Worm (Caenorhabditis elegans): Measurements from ENCODE around the gene srh-41.

srh-41 gene

DNA sequence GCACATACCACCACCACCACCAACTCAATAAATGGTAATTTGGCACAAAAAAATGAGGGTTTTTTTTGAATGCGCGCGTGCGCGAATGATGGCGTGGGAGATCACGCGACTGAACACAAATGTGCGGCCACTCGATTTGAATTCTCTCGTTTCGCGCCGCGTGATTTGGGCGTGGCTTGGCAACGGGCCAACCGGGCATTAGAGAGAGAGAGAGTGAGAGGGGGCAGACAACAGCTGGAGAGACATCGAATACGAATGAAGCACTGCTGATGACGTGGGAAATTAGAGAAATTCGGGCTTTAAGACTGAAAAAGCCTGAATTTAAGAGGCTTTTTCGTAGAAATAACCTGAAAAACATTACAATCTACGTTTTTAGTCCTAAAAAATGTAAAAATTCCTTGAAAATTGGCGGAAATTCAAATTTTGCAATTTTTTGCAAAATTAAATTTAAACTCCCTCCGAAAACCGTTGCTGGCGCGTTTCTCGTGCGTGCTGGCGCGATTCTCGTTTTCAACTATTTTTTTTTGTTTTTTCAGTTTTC lies 35.7 kb downstream of the srh-41 start (continued):
- no peak for TF ChIP-seq pag-3 (tag; optimal IDR thresholded peaks at IDR 0.05; ENCODE audit: borderline replicate concordance)
- TF ChIP-seq odd-2 (tag; optimal IDR thresholded peaks at IDR 0.05), result no peak
- no peak for TF ChIP-seq dmd-4 (tag; optimal IDR thresholded peaks at IDR 0.05; ENCODE audit: borderline replicate concordance)
- TF ChIP-seq ceh-24 (tag; optimal IDR thresholded peaks at IDR 0.05), result no peak
- peak; percentile 90 for TF ChIP-seq ama-1 (optimal IDR thresholded peaks at IDR 0.05)
- TF ChIP-seq fkh-6 (tag; optimal IDR thresholded peaks at IDR 0.05), result peak; percentile 70
- TF ChIP-seq sox-2 (GFP tag; IDR thresholded peaks at IDR 0.05), result peak; percentile 3; the same call in 1 of the 2 replicates
- peak; percentile 15 for TF ChIP-seq ceh-6 (GFP tag; optimal IDR thresholded peaks at IDR 0.05)
- TF ChIP-seq ceh-45 (GFP tag; IDR thresholded peaks at IDR 0.05), result no peak
- TF ChIP-seq hlh-15 (tag; optimal IDR thresholded peaks at IDR 0.05), result peak; percentile 18
- peak; percentile 54 for TF ChIP-seq ceh-9 (tag; optimal IDR thresholded peaks at IDR 0.05)
- TF ChIP-seq ceh-18 (tag; optimal IDR thresholded peaks at IDR 0.05), result peak; percentile 93
- TF ChIP-seq ref-2 (tag; optimal IDR thresholded peaks at IDR 0.05), result peak; percentile 88
- peak; percentile 0 for TF ChIP-seq lin-11 (tag; optimal IDR thresholded peaks at IDR 0.05)
- peak; percentile 16 for TF ChIP-seq che-1 (tag; optimal IDR thresholded peaks at IDR 0.05)
- no peak for TF ChIP-seq nhr-11 (tag; optimal IDR thresholded peaks at IDR 0.05)
- TF ChIP-seq tbx-2 (tag; optimal IDR thresholded peaks at IDR 0.05), result peak; percentile 89
- no peak for TF ChIP-seq zip-5 (tag; optimal IDR thresholded peaks at IDR 0.05)
- TF ChIP-seq pha-2 (tag; optimal IDR thresholded peaks at IDR 0.05), result peak; percentile 53
- TF ChIP-seq npax-4 (tag; optimal IDR thresholded peaks at IDR 0.05), result no peak
- peak; percentile 85 for TF ChIP-seq rnt-1 (tag; optimal IDR thresholded peaks at IDR 0.05)
- no peak for TF ChIP-seq dve-1 (tag; optimal IDR thresholded peaks at IDR 0.05)
- peak; percentile 39 for TF ChIP-seq ahr-1 (tag; optimal IDR thresholded peaks at IDR 0.05)
- TF ChIP-seq pha-4 (tag; optimal IDR thresholded peaks at IDR 0.05), result no peak
- peak; percentile 60 for TF ChIP-seq sdc-2 (tag; optimal IDR thresholded peaks at IDR 0.05)
- no peak for TF ChIP-seq unc-86 (tag; optimal IDR thresholded peaks at IDR 0.05)
- peak; percentile 90 for TF ChIP-seq ceh-31 (tag; optimal IDR thresholded peaks at IDR 0.05)
- no peak for TF ChIP-seq lim-6 (tag; optimal IDR thresholded peaks at IDR 0.05)
- TF ChIP-seq ttx-3 (tag; optimal IDR thresholded peaks at IDR 0.05), result no peak
- TF ChIP-seq F13H6.1 (tag; optimal IDR thresholded peaks at IDR 0.05), result peak; percentile 64
- TF ChIP-seq pqm-1 (tag; optimal IDR thresholded peaks at IDR 0.05), result no peak
- peak; percentile 67 for TF ChIP-seq pat-9 (tag; optimal IDR thresholded peaks at IDR 0.05)
- TF ChIP-seq pros-1 (tag; optimal IDR thresholded peaks at IDR 0.05), result peak; percentile 55
- TF ChIP-seq C38D4.7 (GFP tag; optimal IDR thresholded peaks at IDR 0.05), result peak; percentile 9
- peak; percentile 79 for TF ChIP-seq ceh-14 (tag; optimal IDR thresholded peaks at IDR 0.05)
- TF ChIP-seq sox-4 (tag; optimal IDR thresholded peaks at IDR 0.05), result peak; percentile 11
- no peak for TF ChIP-seq pax-1 (tag; optimal IDR thresholded peaks at IDR 0.05)

DNA sequence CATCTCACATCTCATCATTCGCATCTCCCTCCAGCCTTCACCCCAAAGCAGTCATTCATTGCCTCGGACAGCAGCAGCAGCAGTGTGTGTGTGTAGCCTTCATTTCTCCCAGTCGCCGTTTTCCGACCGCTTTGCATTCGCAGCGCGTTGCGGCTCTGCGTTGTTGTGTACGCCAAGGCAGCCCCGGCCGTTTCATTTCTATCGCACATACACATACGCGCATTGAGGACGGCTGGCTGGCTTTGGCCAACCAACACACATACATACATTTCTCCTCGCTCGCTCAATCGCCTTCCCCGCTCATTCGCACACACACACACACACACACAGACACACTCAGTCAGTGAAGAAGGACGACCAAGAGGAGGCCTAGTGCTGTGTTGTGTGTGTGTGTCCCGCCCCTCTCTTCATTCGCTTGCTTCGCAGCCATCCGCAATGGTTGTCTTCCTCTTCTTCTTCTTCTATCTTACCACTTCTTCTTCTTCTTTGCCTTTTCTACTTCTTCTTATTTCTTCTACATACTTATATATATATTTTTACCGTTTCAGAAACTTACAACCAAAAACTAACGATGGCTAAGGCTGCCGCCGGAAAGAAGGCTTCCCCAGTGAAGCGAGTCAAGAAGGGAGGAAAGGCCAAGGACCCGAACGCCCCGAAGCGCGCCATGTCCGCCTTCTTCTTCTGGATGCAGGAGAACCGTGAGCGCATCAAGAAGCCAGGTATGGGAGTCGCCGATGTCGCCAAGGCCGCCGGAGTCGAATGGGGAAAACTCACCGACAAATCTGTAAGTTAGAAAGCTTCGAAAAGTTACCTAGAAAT lies 36.8 kb downstream of the srh-41 start, which contains the start of gene hmg-1.1:
Gene hmg-1.1, plus strand, starts transcription at position 549 of the 819 bp plus-strand sequence.
- TF ChIP-seq nhr-232 (tag; optimal IDR thresholded peaks at IDR 0.05) (peak; percentile 26), ceh-45 (GFP tag; IDR thresholded peaks at IDR 0.05) (no peak), fkh-10 (GFP tag; optimal IDR thresholded peaks at IDR 0.05) (no peak), syd-9 (tag; optimal IDR thresholded peaks at IDR 0.05) (peak; percentile 50), ztf-16 (tag; optimal IDR thresholded peaks at IDR 0.05) (peak; percentile 5), nhr-11 (tag; optimal IDR thresholded peaks at IDR 0.05) (no peak), pag-3 (tag; optimal IDR thresholded peaks at IDR 0.05; ENCODE audit: borderline replicate concordance) (no peak), fkh-6 (tag; optimal IDR thresholded peaks at IDR 0.05) (no peak), elt-2 (tag; optimal IDR thresholded peaks at IDR 0.05) (peak; percentile 37), npax-4 (tag; optimal IDR thresholded peaks at IDR 0.05) (no peak), ref-2 (tag; optimal IDR thresholded peaks at IDR 0.05) (peak; percentile 84), odd-2 (tag; optimal IDR thresholded peaks at IDR 0.05) (no peak), sdc-2 (tag; optimal IDR thresholded peaks at IDR 0.05) (peak; percentile 47), fax-1 (tag; optimal IDR thresholded peaks at IDR 0.05) (no peak), sox-4 (tag; optimal IDR thresholded peaks at IDR 0.05) (peak; percentile 26), ceh-48 (tag; optimal IDR thresholded peaks at IDR 0.05) (no peak), lin-11 (tag; optimal IDR thresholded peaks at IDR 0.05) (peak; percentile 19), ceh-30 (tag; optimal IDR thresholded peaks at IDR 0.05) (no peak), pha-2 (tag; optimal IDR thresholded peaks at IDR 0.05) (peak; percentile 39), F13H6.1 (tag; optimal IDR thresholded peaks at IDR 0.05) (peak; percentile 72), hlh-8 (tag; optimal IDR thresholded peaks at IDR 0.05) (peak; percentile 19), Y22D7AL.16 (tag; optimal IDR thresholded peaks at IDR 0.05) (no peak), unc-55 (GFP tag; optimal IDR thresholded peaks at IDR 0.05) (peak; percentile 76), pros-1 (tag; optimal IDR thresholded peaks at IDR 0.05) (peak; percentile 74), mec-3 (tag; optimal IDR thresholded peaks at IDR 0.05; ENCODE audit: borderline replicate concordance) (peak; percentile 15), pax-1 (tag; optimal IDR thresholded peaks at IDR 0.05) (no peak), dve-1 (tag; optimal IDR thresholded peaks at IDR 0.05) (peak; percentile 23)
